Worm (Caenorhabditis elegans) whole organism, L1 larva: ENCODE results near the gene T19D12.6.

ENCODE experiments used
- C04F5.9 ChIP-seq: sonication (generic microtip); optimal IDR thresholded peaks from 2 replicates; lab custom pipeline; 2016; ENCODE audit warnings: missing genetic modification characterization, missing compliant biosample characterization
- F16B12.6 ChIP-seq: fragments of 150-350 bp; optimal IDR thresholded peaks from 2 replicates; lab custom pipeline; 2014; ENCODE audit warnings: missing biosample characterization, missing genetic modification characterization
- aha-1 ChIP-seq: fragments of 150-350 bp; optimal IDR thresholded peaks from 2 replicates; lab custom pipeline; 2014; ENCODE audit warnings: missing biosample characterization, missing genetic modification characterization
- aly-2 ChIP-seq: fragments of 150-350 bp; optimal IDR thresholded peaks from 2 replicates; lab custom pipeline; 2014; ENCODE audit warnings: missing biosample characterization, missing genetic modification characterization
- ama-1 ChIP-seq: fragments of 150-350 bp; optimal IDR thresholded peaks from 2 replicates; lab custom pipeline; 2014
- blmp-1 ChIP-seq: fragments of 150-350 bp; optimal IDR thresholded peaks from 2 replicates; lab custom pipeline; 2014; ENCODE audit warnings: missing biosample characterization, missing genetic modification characterization
- ceh-8 ChIP-seq: fragments of 200-800 bp; sonication (Bioruptor generic); optimal IDR thresholded peaks from 2 replicates; lab custom pipeline; 2018; ENCODE audit warnings: mild to moderate bottlenecking, missing genetic modification characterization, moderate library complexity, missing compliant biosample characterization
- ceh-88 ChIP-seq: fragments of 200-800 bp; sonication (Bioruptor generic); IDR thresholded peaks from 2 replicates; pipeline ENCODE4 v1.3.6; 2022; ENCODE audit warnings: missing genetic modification characterization, missing compliant biosample characterization
- efl-1 ChIP-seq, 4 experiments: fragments of 150-350 bp; optimal IDR thresholded peaks in 3 of 4; peaks in 1 of 4; 1 replicate in 1 of 4; 2 replicates in 3 of 4; lab custom pipeline; 2014; ENCODE audit warnings: missing biosample characterization in 2 of 4, missing genetic modification characterization in 2 of 4, missing genetic modification reagents in 2 of 4
- efl-3 ChIP-seq: fragments of 200-800 bp; sonication (Bioruptor generic); optimal IDR thresholded peaks from 2 replicates; lab custom pipeline; 2018; ENCODE audit warnings: mild to moderate bottlenecking, missing genetic modification characterization, missing compliant biosample characterization
- egl-13 ChIP-seq: sonication (generic microtip); optimal IDR thresholded peaks from 2 replicates; lab custom pipeline; 2016; ENCODE audit warnings: missing genotype, missing genetic modification reagents, missing genetic modification characterization, missing compliant biosample characterization
- elt-3 ChIP-seq, 6 experiments: fragments of 150-350 bp in 1 of 6; sonication (generic microtip); optimal IDR thresholded peaks; 2 replicates each; lab custom pipeline; 2017 to 2018; ENCODE audit warnings: missing biosample characterization in 6 of 6, missing genetic modification characterization in 6 of 6, inconsistent platforms in 1 of 6
- ets-5 ChIP-seq: fragments of 200-800 bp; sonication (Bioruptor generic); IDR thresholded peaks from 2 replicates; pipeline ENCODE4 v1.3.6; 2022; ENCODE audit warnings: missing genetic modification characterization, missing compliant biosample characterization
- fkh-10 ChIP-seq: sonication (generic microtip); optimal IDR thresholded peaks from 2 replicates; lab custom pipeline; 2017; ENCODE audit warnings: missing biosample characterization, missing genetic modification reagents, missing genetic modification characterization
- fkh-8 ChIP-seq: sonication (generic microtip); optimal IDR thresholded peaks from 2 replicates; lab custom pipeline; 2016; ENCODE audit warnings: mild to moderate bottlenecking, missing genetic modification characterization, missing compliant biosample characterization
- grh-1 ChIP-seq: fragments of 200-800 bp; sonication (Bioruptor generic); IDR thresholded peaks from 2 replicates; pipeline ENCODE4 v1.3.6; 2022; ENCODE audit warnings: missing genetic modification reagents, missing genetic modification characterization, missing compliant biosample characterization
- hlh-4 ChIP-seq: sonication (generic microtip); optimal IDR thresholded peaks from 2 replicates; lab custom pipeline; 2016; ENCODE audit warnings: mild to moderate bottlenecking, missing genetic modification characterization, missing compliant biosample characterization
- hpl-2 ChIP-seq: fragments of 150-350 bp; optimal IDR thresholded peaks from 2 replicates; lab custom pipeline; 2014; ENCODE audit warnings: missing biosample characterization, missing genetic modification reagents, missing genetic modification characterization
- irx-1 ChIP-seq: sonication (generic microtip); optimal IDR thresholded peaks from 2 replicates; lab custom pipeline; 2016; ENCODE audit warnings: missing genetic modification characterization, missing compliant biosample characterization
- lin-13 ChIP-seq: fragments of 150-350 bp; optimal IDR thresholded peaks from 2 replicates; lab custom pipeline; 2014; ENCODE audit warnings: missing biosample characterization, missing genetic modification reagents, missing genetic modification characterization
- lin-14 ChIP-seq: fragments of 200-800 bp; sonication (Bioruptor generic); optimal IDR thresholded peaks from 2 replicates; lab custom pipeline; 2018; ENCODE audit warnings: mild to moderate bottlenecking, missing genetic modification characterization, moderate library complexity, missing compliant biosample characterization
- lin-15B ChIP-seq: fragments of 150-350 bp; sonication (generic microtip); optimal IDR thresholded peaks from 3 replicates; lab custom pipeline; 2014; ENCODE audit warnings: missing biosample characterization, missing genetic modification characterization
- lin-35 ChIP-seq, 2 experiments: fragments of 150-350 bp; optimal IDR thresholded peaks; 2 replicates each; lab custom pipeline; 2014; ENCODE audit warnings: missing biosample characterization in 2 of 2, missing genetic modification characterization in 2 of 2, missing genetic modification reagents in 2 of 2
- lin-39 ChIP-seq: fragments of 150-350 bp; optimal IDR thresholded peaks from 2 replicates; lab custom pipeline; 2014; ENCODE audit warnings: missing biosample characterization, missing genetic modification reagents, missing genetic modification characterization
- lir-3 ChIP-seq: sonication (generic microtip); optimal IDR thresholded peaks from 2 replicates; lab custom pipeline; 2016; ENCODE audit warnings: mild to moderate bottlenecking, missing genetic modification characterization, moderate library complexity, missing compliant biosample characterization; ENCODE audit not compliant: poor library complexity
- lsy-2 ChIP-seq, 2 experiments: fragments of 150-350 bp; optimal IDR thresholded peaks; 2 replicates each; lab custom pipeline; 2014; ENCODE audit warnings: missing biosample characterization in 2 of 2, missing genetic modification characterization in 2 of 2
- mep-1 ChIP-seq: fragments of 150-350 bp; optimal IDR thresholded peaks from 2 replicates; lab custom pipeline; 2014; ENCODE audit warnings: missing biosample characterization, missing genetic modification characterization
- nhr-12 ChIP-seq: sonication (generic microtip); optimal IDR thresholded peaks from 2 replicates; lab custom pipeline; 2017; ENCODE audit warnings: missing biosample characterization, missing genetic modification characterization
- nhr-19 ChIP-seq: fragments of 200-800 bp; sonication (Bioruptor generic); conservative IDR thresholded peaks from 2 replicates; pipeline ENCODE4 v1.3.6; 2022; ENCODE audit warnings: missing genetic modification characterization, missing compliant biosample characterization
- nhr-20 ChIP-seq: sonication (generic microtip); optimal IDR thresholded peaks from 2 replicates; lab custom pipeline; 2016; ENCODE audit warnings: mild to moderate bottlenecking, missing genetic modification characterization, missing compliant biosample characterization
- nhr-28 ChIP-seq: fragments of 150-350 bp; optimal IDR thresholded peaks from 2 replicates; lab custom pipeline; 2014; ENCODE audit warnings: missing biosample characterization, missing genetic modification characterization
- nhr-47 ChIP-seq: sonication (generic microtip); optimal IDR thresholded peaks from 2 replicates; lab custom pipeline; 2016; ENCODE audit warnings: mild to moderate bottlenecking, missing genetic modification characterization, moderate library complexity, missing compliant biosample characterization
- nhr-71 ChIP-seq: sonication (generic microtip); optimal IDR thresholded peaks from 2 replicates; lab custom pipeline; 2016; ENCODE audit warnings: mild to moderate bottlenecking, missing genetic modification characterization, moderate library complexity, missing compliant biosample characterization
- nhr-76 ChIP-seq: sonication (generic microtip); optimal IDR thresholded peaks from 2 replicates; lab custom pipeline; 2017; ENCODE audit warnings: missing biosample characterization, missing genetic modification characterization
- nhr-77 ChIP-seq: fragments of 150-350 bp; optimal IDR thresholded peaks from 2 replicates; lab custom pipeline; 2014; ENCODE audit warnings: missing biosample characterization, missing genetic modification characterization
- nhr-85 ChIP-seq: sonication (generic microtip); peaks from one replicate; lab custom pipeline; 2016; ENCODE audit warnings: missing genetic modification characterization, inconsistent platforms, missing compliant biosample characterization
- pag-3 ChIP-seq: sonication (generic microtip); optimal IDR thresholded peaks from 2 replicates; lab custom pipeline; 2017; ENCODE audit warnings: missing genetic modification characterization, mild to moderate bottlenecking, missing compliant biosample characterization, antibody characterized with exemption, borderline replicate concordance; ENCODE audit not compliant: insufficient read depth
- pqm-1 ChIP-seq: sonication (generic microtip); optimal IDR thresholded peaks from 3 replicates; lab custom pipeline; 2017; ENCODE audit warnings: missing biosample characterization, missing genetic modification characterization
- rnt-1 ChIP-seq: sonication (generic microtip); optimal IDR thresholded peaks from 2 replicates; lab custom pipeline; 2016; ENCODE audit warnings: mild to moderate bottlenecking, missing genetic modification characterization, moderate library complexity, missing compliant biosample characterization
- snpc-4 ChIP-seq: fragments of 150-350 bp; optimal IDR thresholded peaks from 2 replicates; lab custom pipeline; 2014; ENCODE audit warnings: missing biosample characterization, missing genetic modification characterization
- snu-23 ChIP-seq: sonication (generic microtip); optimal IDR thresholded peaks from 2 replicates; lab custom pipeline; 2016; ENCODE audit warnings: missing genetic modification characterization, missing compliant biosample characterization
- tbx-2 ChIP-seq: sonication (generic microtip); optimal IDR thresholded peaks from 2 replicates; lab custom pipeline; 2016; ENCODE audit warnings: missing genetic modification characterization, missing compliant biosample characterization
- tlp-1 ChIP-seq: fragments of 150-350 bp; optimal IDR thresholded peaks from 2 replicates; lab custom pipeline; 2014; ENCODE audit warnings: missing biosample characterization, missing genetic modification characterization
- unc-98 ChIP-seq: fragments of 200-800 bp; sonication (Bioruptor generic); IDR thresholded peaks from 2 replicates; pipeline ENCODE4 v1.3.6; 2022; ENCODE audit warnings: missing genetic modification characterization, missing compliant biosample characterization
- vab-15 ChIP-seq: sonication (generic microtip); optimal IDR thresholded peaks from 2 replicates; lab custom pipeline; 2017; ENCODE audit warnings: missing genotype, mild to moderate bottlenecking, missing genetic modification characterization, missing compliant biosample characterization
- xbp-1 ChIP-seq: sonication (generic microtip); optimal IDR thresholded peaks from 2 replicates; lab custom pipeline; 2016; ENCODE audit warnings: missing genetic modification characterization, missing compliant biosample characterization
- zip-4 ChIP-seq: fragments of 200-800 bp; sonication (Bioruptor generic); optimal IDR thresholded peaks from 2 replicates; lab custom pipeline; 2018; ENCODE audit warnings: mild to moderate bottlenecking, missing genetic modification characterization, moderate library complexity, missing compliant biosample characterization
- ztf-11 ChIP-seq, 2 experiments: sonication (generic microtip); optimal IDR thresholded peaks; 2 replicates each; lab custom pipeline; 2016 to 2017; ENCODE audit warnings: missing genetic modification characterization in 2 of 2, missing biosample characterization in 1 of 2, missing compliant biosample characterization in 1 of 2
- ztf-4 ChIP-seq: fragments of 150-350 bp; optimal IDR thresholded peaks from 2 replicates; lab custom pipeline; 2014; ENCODE audit warnings: missing biosample characterization, missing genetic modification characterization

T19D12.6 gene

DNA sequence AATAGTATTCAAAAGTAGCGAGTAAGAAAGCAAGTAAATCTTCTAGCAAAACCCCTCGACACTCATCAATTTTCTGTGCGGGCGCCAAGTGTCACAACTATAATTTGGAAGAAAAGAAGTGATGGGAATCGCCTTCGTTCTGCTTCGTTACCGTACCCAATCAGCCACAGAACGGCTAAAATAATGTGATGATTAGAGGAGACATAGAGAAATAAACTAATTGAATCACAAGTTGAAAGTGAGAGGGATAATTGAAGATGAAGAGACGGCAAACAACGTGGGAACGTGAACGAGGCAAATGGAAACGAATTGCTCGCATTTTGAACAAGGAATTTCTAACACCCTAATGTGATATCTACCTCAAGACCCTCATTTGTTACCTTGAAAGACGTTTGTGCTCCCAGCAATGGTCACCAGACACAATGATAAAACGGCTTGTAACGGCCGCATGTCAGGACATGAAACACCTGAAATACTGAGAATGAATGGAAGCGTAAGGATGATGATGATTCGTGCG lies at the start of gene T19D12.6:
Gene T19D12.6, minus strand, starts transcription at position 467 of the 517 bp plus-strand sequence.
- no peak for TF ChIP-seq efl-1 (optimal IDR thresholded peaks at IDR 0.05; lab: Kevin White, UChicago)
- TF ChIP-seq efl-1 (GFP tag; optimal IDR thresholded peaks at IDR 0.05 in 1 of 2; lab: Kevin White, UChicago), result peak in 1 of 2 experiments; percentile 82
- TF ChIP-seq nhr-71 (tag; lab: Kevin White, UChicago), result no peak
- TF ChIP-seq pqm-1, result no peak
- no peak for TF ChIP-seq nhr-28 (tag; lab: Kevin White, UChicago)
- peak; percentile 57 for TF ChIP-seq lin-14 (GFP tag; lab: Kevin White, UChicago)
- TF ChIP-seq hlh-4 (tag; lab: Kevin White, UChicago), result no peak
- peak; percentile 11 for TF ChIP-seq blmp-1 (tag; lab: Kevin White, UChicago)
- no peak for TF ChIP-seq C04F5.9
- no peak for TF ChIP-seq efl-3 (GFP tag; lab: Kevin White, UChicago)
- TF ChIP-seq lin-39, result no peak
- TF ChIP-seq tbx-2 (tag; lab: Kevin White, UChicago), result no peak
- TF ChIP-seq snu-23 (GFP tag; lab: Kevin White, UChicago), result no peak
- TF ChIP-seq pag-3 (tag; lab: Kevin White, UChicago), result no peak
- peak in 1 of 2 experiments; percentile 50 for TF ChIP-seq lsy-2 (tag; optimal IDR thresholded peaks at IDR 0.05; lab: Kevin White, UChicago)
- no peak for TF ChIP-seq vab-15 (tag; lab: Kevin White, UChicago)
- no peak for TF ChIP-seq egl-13 (tag; lab: Kevin White, UChicago)
- TF ChIP-seq ceh-88 (GFP tag; lab: Robert Waterston, UW), result no peak
- TF ChIP-seq fkh-8 (tag; lab: Kevin White, UChicago), result peak; percentile 60
- TF ChIP-seq lin-13 (GFP tag; lab: Kevin White, UChicago), result no peak
- no peak for TF ChIP-seq nhr-76 (tag; lab: Kevin White, UChicago)
- no peak for TF ChIP-seq nhr-12 (tag; lab: Kevin White, UChicago)
- TF ChIP-seq nhr-20 (tag; lab: Kevin White, UChicago), result no peak
- TF ChIP-seq irx-1 (tag; lab: Kevin White, UChicago), result no peak
- no peak for TF ChIP-seq F16B12.6

DNA sequence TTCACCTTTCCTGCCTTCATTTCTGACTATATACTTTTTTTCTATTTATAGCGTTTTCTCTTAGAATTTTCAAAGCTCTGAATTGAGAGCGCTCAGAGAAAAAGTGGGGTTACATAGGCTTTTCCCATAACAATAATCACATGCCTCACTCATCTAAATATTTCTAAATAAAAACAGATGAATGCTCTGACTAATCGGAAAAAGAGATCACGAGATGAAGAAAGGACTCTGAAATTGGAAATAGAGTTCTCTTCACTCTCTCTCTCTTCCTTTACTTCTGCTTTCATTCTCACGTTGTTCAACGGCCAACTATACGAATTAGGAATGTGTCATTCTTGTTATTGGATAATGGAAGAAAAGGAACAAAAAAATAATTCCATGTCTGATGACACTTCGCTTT lies 46.2 kb upstream of the T19D12.6 start:
- TF ChIP-seq irx-1 (tag; lab: Kevin White, UChicago) (no peak), ztf-11 (tag; optimal IDR thresholded peaks at IDR 0.05; lab: Kevin White, UChicago) (no peak), pqm-1 (no peak), zip-4 (GFP tag; lab: Kevin White, UChicago) (no peak), ztf-4 (tag; lab: Kevin White, UChicago) (no peak), nhr-47 (peak; percentile 60), nhr-12 (tag; lab: Kevin White, UChicago) (no peak), grh-1 (GFP tag; lab: Robert Waterston, UW) (no peak), rnt-1 (tag; lab: Kevin White, UChicago) (no peak), lin-35 (GFP tag; optimal IDR thresholded peaks at IDR 0.05; lab: Kevin White, UChicago) (no peak), xbp-1 (tag; lab: Kevin White, UChicago) (peak; percentile 15), aly-2 (no peak), blmp-1 (tag; lab: Kevin White, UChicago) (no peak), ama-1 (lab: Kevin White, UChicago) (no peak), aha-1 (tag; lab: Kevin White, UChicago) (no peak), F16B12.6 (no peak), C04F5.9 (no peak), mep-1 (tag; lab: Kevin White, UChicago) (no peak), elt-3 (tag; optimal IDR thresholded peaks at IDR 0.05; lab: Kevin White, UChicago) (no peak), tbx-2 (tag; lab: Kevin White, UChicago) (no peak), lir-3 (no peak), snu-23 (GFP tag; lab: Kevin White, UChicago) (no peak), lin-13 (GFP tag; lab: Kevin White, UChicago) (no peak), lsy-2 (tag; optimal IDR thresholded peaks at IDR 0.05; lab: Kevin White, UChicago) (peak in 1 of 2 experiments; percentile 4), fkh-10 (GFP tag; lab: Kevin White, UChicago) (peak; percentile 27), snpc-4 (tag; lab: Kevin White, UChicago) (no peak), fkh-8 (tag; lab: Kevin White, UChicago) (peak; percentile 93), nhr-77 (no peak), hpl-2 (GFP tag; lab: Kevin White, UChicago) (no peak), lin-15B (tag; lab: Kevin White, UChicago) (no peak), nhr-85 (no peak), ets-5 (GFP tag; lab: Robert Waterston, UW) (no peak), hlh-4 (tag; lab: Kevin White, UChicago) (no peak), unc-98 (no peak), nhr-19 (no peak), tlp-1 (no peak), ceh-8 (GFP tag; lab: Kevin White, UChicago) (peak; percentile 26), vab-15 (tag; lab: Kevin White, UChicago) (no peak)
